Fruit fly (Drosophila melanogaster) whole organism, embryonic: ENCODE measurements around the gene Nsun2.
A peak's percentile ranks its signal among the peaks of the same experiment; 100 is the strongest.

Experiments used
- Awh ChIP-seq: fragments of 200-800 bp; sonication (Bioruptor generic); IDR thresholded peaks from 2 replicates; pipeline ENCODE4, ENCODE4 v1.3.6; 2022; ENCODE audit warnings: missing biosample characterization, missing genetic modification characterization
- C15 ChIP-seq: fragments of 200-800 bp; sonication (Bioruptor generic); IDR thresholded peaks from 3 replicates; pipeline ENCODE4 v1.3.6; 2022; ENCODE audit warnings: missing biosample characterization, missing genetic modification characterization
- CG10209 ChIP-seq: fragments of 200-800 bp; sonication (Bioruptor generic); optimal IDR thresholded peaks from 3 replicates; lab custom pipeline; 2017; ENCODE audit warnings: missing biosample characterization, mild to moderate bottlenecking, missing genetic modification characterization, missing genetic modification reagents
- CG10274 ChIP-seq: fragments of 200-800 bp; sonication (Bioruptor generic); optimal IDR thresholded peaks from 3 replicates; lab custom pipeline; 2017; ENCODE audit warnings: missing biosample characterization, mild to moderate bottlenecking, missing genetic modification characterization
- CG10321 ChIP-seq: fragments of 200-800 bp; sonication (Bioruptor generic); IDR thresholded peaks from 2 replicates; pipeline ENCODE4 v1.3.6; 2022; ENCODE audit warnings: missing biosample characterization, missing genetic modification characterization
- CG11085 ChIP-seq: fragments of 200-800 bp; sonication (Bioruptor generic); IDR thresholded peaks from 2 replicates; pipeline ENCODE4 v1.3.6; 2022; ENCODE audit warnings: missing biosample characterization, missing genetic modification characterization
- CG12769 ChIP-seq: fragments of 200-800 bp; sonication (Bioruptor generic); optimal IDR thresholded peaks from 2 replicates; lab custom pipeline; 2019; ENCODE audit warnings: missing biosample characterization, mild to moderate bottlenecking, missing genetic modification characterization, moderate library complexity
- CG15514 ChIP-seq: fragments of 200-800 bp; sonication (Bioruptor generic); optimal IDR thresholded peaks from 3 replicates; lab custom pipeline; 2017; ENCODE audit warnings: missing biosample characterization, missing genetic modification characterization, mild to moderate bottlenecking, moderate library complexity, missing genetic modification reagents
- CG15696 ChIP-seq: fragments of 200-800 bp; sonication (Bioruptor generic); optimal IDR thresholded peaks from 2 replicates; lab custom pipeline; 2019; ENCODE audit warnings: missing biosample characterization, mild to moderate bottlenecking, missing genetic modification characterization, moderate library complexity
- CG17186 ChIP-seq: fragments of 200-800 bp; sonication (Bioruptor generic); optimal IDR thresholded peaks from 3 replicates; lab custom pipeline; 2017; ENCODE audit warnings: missing biosample characterization, missing genetic modification reagents, missing genetic modification characterization
- CG2875 ChIP-seq: fragments of 200-800 bp; sonication (Bioruptor generic); optimal IDR thresholded peaks from 2 replicates; lab custom pipeline; 2017; ENCODE audit warnings: missing biosample characterization, mild to moderate bottlenecking, missing genetic modification characterization, missing genetic modification reagents
- CG30020 ChIP-seq: fragments of 200-800 bp; optimal IDR thresholded peaks from 2 replicates; lab custom pipeline; 2019; ENCODE audit warnings: missing biosample characterization, mild to moderate bottlenecking, missing genetic modification characterization, moderate library complexity
- CG34376 ChIP-seq: fragments of 200-800 bp; sonication (Bioruptor generic); optimal IDR thresholded peaks from 2 replicates; lab custom pipeline; 2018; ENCODE audit warnings: missing biosample characterization, mild to moderate bottlenecking, missing genetic modification characterization
- CG3838 ChIP-seq: fragments of 200-800 bp; sonication (Bioruptor generic); optimal IDR thresholded peaks from 3 replicates; lab custom pipeline; 2016; ENCODE audit warnings: missing biosample characterization, missing genetic modification characterization
- CG6683 ChIP-seq: fragments of 200-800 bp; sonication (Bioruptor generic); optimal IDR thresholded peaks from 2 replicates; lab custom pipeline; 2017; ENCODE audit warnings: missing biosample characterization, mild to moderate bottlenecking, missing genetic modification characterization, missing genetic modification reagents
- CG9817 ChIP-seq: fragments of 200-800 bp; sonication (Bioruptor generic); optimal IDR thresholded peaks from 2 replicates; lab custom pipeline; 2018; ENCODE audit warnings: missing biosample characterization, mild to moderate bottlenecking, missing genetic modification characterization, moderate library complexity
- CTCF ChIP-seq: fragments of 200-800 bp; sonication (Bioruptor generic); optimal IDR thresholded peaks from 2 replicates; lab custom pipeline; 2017; ENCODE audit warnings: missing biosample characterization, mild to moderate bottlenecking, missing genetic modification characterization, moderate library complexity
- CkIIα-i1 ChIP-seq: fragments of 200-800 bp; sonication (Bioruptor generic); IDR thresholded peaks from 2 replicates; pipeline ENCODE4 v1.3.6; 2022; ENCODE audit warnings: missing biosample characterization, missing genetic modification characterization
- Doc3 ChIP-seq: fragments of 200-800 bp; sonication (Bioruptor generic); IDR thresholded peaks from 3 replicates; pipeline ENCODE4 v1.3.6; 2022; ENCODE audit warnings: missing biosample characterization, missing genetic modification characterization; ENCODE audit not compliant: partially characterized antibody
- Dp ChIP-seq: fragments of 200-800 bp; sonication (Bioruptor generic); optimal IDR thresholded peaks from 2 replicates; lab custom pipeline; 2018; ENCODE audit warnings: missing biosample characterization, mild to moderate bottlenecking, missing genetic modification characterization, moderate library complexity
- Eip74EF ChIP-seq, 2 experiments: fragments of 200-800 bp in 1 of 2; fragments of >200 bp in 1 of 2; sonication (Bioruptor generic) in 1 of 2; optimal IDR thresholded peaks; 2 replicates each; lab custom pipeline; 2017 to 2019; ENCODE audit warnings: missing biosample characterization in 2 of 2, missing genetic modification characterization in 2 of 2, mild to moderate bottlenecking in 1 of 2, moderate library complexity in 1 of 2
- Ets97D ChIP-seq: fragments of 200-800 bp; sonication (Bioruptor generic); optimal IDR thresholded peaks from 3 replicates; lab custom pipeline; 2016; ENCODE audit warnings: missing biosample characterization, missing genetic modification characterization
- GATAe ChIP-seq: fragments of 200-800 bp; sonication (Bioruptor generic); conservative IDR thresholded peaks from 2 replicates; pipeline ENCODE4 v1.3.6; 2022; ENCODE audit warnings: missing biosample characterization, missing genetic modification characterization
- Hr39 ChIP-seq: fragments of >200 bp; optimal IDR thresholded peaks from 2 replicates; lab custom pipeline; 2017
- Lim3 ChIP-seq: fragments of 200-800 bp; sonication (Bioruptor generic); IDR thresholded peaks from 2 replicates; pipeline ENCODE4 v1.3.6; 2022; ENCODE audit warnings: missing biosample characterization, missing genetic modification characterization
- Nf-YA ChIP-seq: fragments of 200-800 bp; sonication (Bioruptor generic); IDR thresholded peaks from 2 replicates; pipeline ENCODE4 v1.3.6; 2022; ENCODE audit warnings: missing biosample characterization, missing genetic modification characterization
- Rfx ChIP-seq: fragments of 200-800 bp; sonication (Bioruptor generic); IDR thresholded peaks from 2 replicates; pipeline ENCODE4 v1.3.6; 2022; ENCODE audit warnings: missing biosample characterization, missing genetic modification characterization
- Rx ChIP-seq: fragments of 200-800 bp; sonication (Bioruptor generic); IDR thresholded peaks from 2 replicates; pipeline ENCODE4 v1.3.6; 2022; ENCODE audit warnings: missing biosample characterization, missing genetic modification characterization
- Vsx1 ChIP-seq: fragments of 200-800 bp; sonication (Bioruptor generic); optimal IDR thresholded peaks from 2 replicates; lab custom pipeline; 2017; ENCODE audit warnings: missing biosample characterization, mild to moderate bottlenecking, missing genetic modification characterization, missing genetic modification reagents
- ato ChIP-seq: fragments of 200-800 bp; sonication (Bioruptor generic); IDR thresholded peaks from 2 replicates; pipeline ENCODE4 v1.3.6; 2022; ENCODE audit warnings: missing biosample characterization, missing genetic modification characterization; ENCODE audit not compliant: partially characterized antibody
- cato ChIP-seq: fragments of 200-800 bp; sonication (Bioruptor generic); optimal IDR thresholded peaks from 2 replicates; lab custom pipeline; 2016; ENCODE audit warnings: missing biosample characterization, missing genetic modification characterization, borderline replicate concordance
- da ChIP-seq: fragments of 200-800 bp; sonication (Bioruptor generic); optimal IDR thresholded peaks from 2 replicates; lab custom pipeline; 2016; ENCODE audit warnings: missing biosample characterization, missing genetic modification characterization
- dan ChIP-seq: fragments of 200-800 bp; sonication (Bioruptor generic); IDR thresholded peaks from 2 replicates; pipeline ENCODE4 v1.3.6; 2022; ENCODE audit warnings: missing biosample characterization, missing genetic modification characterization
- dimm ChIP-seq: fragments of 200-800 bp; sonication (Bioruptor generic); IDR thresholded peaks from 2 replicates; pipeline ENCODE4 v1.3.6; 2022; ENCODE audit warnings: missing biosample characterization, missing genetic modification characterization
- dm ChIP-seq: fragments of 200-800 bp; sonication (Bioruptor generic); optimal IDR thresholded peaks from 3 replicates; lab custom pipeline; 2016; ENCODE audit warnings: missing biosample characterization, missing genetic modification characterization
- grau ChIP-seq: fragments of 200-800 bp; optimal IDR thresholded peaks from 3 replicates; lab custom pipeline; 2019; ENCODE audit warnings: missing biosample characterization, mild to moderate bottlenecking, missing genetic modification characterization, moderate library complexity
- grn ChIP-seq: fragments of 200-800 bp; sonication (Bioruptor generic); optimal IDR thresholded peaks from 3 replicates; lab custom pipeline; 2017; ENCODE audit warnings: missing biosample characterization, missing genetic modification characterization
- hkb ChIP-seq, 2 experiments: fragments of 200-800 bp in 1 of 2; fragments of >200 bp in 1 of 2; sonication (Bioruptor generic) in 1 of 2; IDR thresholded peaks in 1 of 2; optimal IDR thresholded peaks in 1 of 2; 2 replicates each; pipeline versions ENCODE4 v1.3.6 to Lab custom; 2017 to 2022; ENCODE audit warnings: missing biosample characterization in 1 of 2, missing genetic modification characterization in 1 of 2
- lbe ChIP-seq: fragments of 200-800 bp; sonication (Bioruptor generic); optimal IDR thresholded peaks from 2 replicates; lab custom pipeline; 2016; ENCODE audit warnings: missing biosample characterization, mild to moderate bottlenecking, missing genetic modification characterization
- nau ChIP-seq: fragments of 200-800 bp; sonication (Bioruptor generic); optimal IDR thresholded peaks from 3 replicates; lab custom pipeline; 2017; ENCODE audit warnings: missing biosample characterization, mild to moderate bottlenecking, missing genetic modification characterization, missing genetic modification reagents
- nerfin-1 ChIP-seq: fragments of 200-800 bp; sonication (Bioruptor generic); optimal IDR thresholded peaks from 3 replicates; lab custom pipeline; 2019; ENCODE audit warnings: missing biosample characterization, mild to moderate bottlenecking, missing genetic modification characterization, moderate library complexity
- nom ChIP-seq: fragments of 200-800 bp; sonication (Bioruptor generic); optimal IDR thresholded peaks from 2 replicates; lab custom pipeline; 2017; ENCODE audit warnings: missing biosample characterization, missing genetic modification characterization, mild to moderate bottlenecking, moderate library complexity, missing genetic modification reagents
- pum ChIP-seq: fragments of 200-800 bp; sonication (Bioruptor generic); optimal IDR thresholded peaks from 2 replicates; lab custom pipeline; 2016; ENCODE audit warnings: missing biosample characterization, missing genetic modification characterization
- sd ChIP-seq: fragments of 200-800 bp; sonication (Bioruptor generic); optimal IDR thresholded peaks from 3 replicates; lab custom pipeline; 2018; ENCODE audit warnings: missing biosample characterization, mild to moderate bottlenecking, missing genetic modification characterization, moderate library complexity
- sens-2 ChIP-seq: fragments of 200-800 bp; sonication (Bioruptor generic); IDR thresholded peaks from 2 replicates; pipeline ENCODE4 v1.3.6; 2022; ENCODE audit warnings: missing biosample characterization, missing genetic modification characterization
- seq ChIP-seq: fragments of 200-800 bp; sonication (Bioruptor generic); IDR thresholded peaks from 2 replicates; pipeline ENCODE4 v1.3.6; 2022; ENCODE audit warnings: missing biosample characterization, missing genetic modification characterization
- tio ChIP-seq: fragments of 200-800 bp; sonication (Bioruptor generic); optimal IDR thresholded peaks from 2 replicates; lab custom pipeline; 2017; ENCODE audit warnings: missing biosample characterization, missing genetic modification characterization, inconsistent platforms
- tll ChIP-seq, 2 experiments: fragments of 200-800 bp in 1 of 2; fragments of >200 bp in 1 of 2; sonication (Bioruptor generic) in 1 of 2; optimal IDR thresholded peaks; 2 replicates each; lab custom pipeline; 2017 to 2019; ENCODE audit warnings: missing biosample characterization in 2 of 2, missing genetic modification characterization in 2 of 2, mild to moderate bottlenecking in 1 of 2, moderate library complexity in 1 of 2
- tup ChIP-seq: fragments of 200-800 bp; sonication (Bioruptor generic); optimal IDR thresholded peaks from 2 replicates; lab custom pipeline; 2016; ENCODE audit warnings: missing biosample characterization, mild to moderate bottlenecking, missing genetic modification characterization, moderate library complexity
- unpg ChIP-seq: fragments of 200-800 bp; sonication (Bioruptor generic); optimal IDR thresholded peaks from 3 replicates; lab custom pipeline; 2018; ENCODE audit warnings: missing biosample characterization, mild to moderate bottlenecking, missing genetic modification characterization, moderate library complexity
- z ChIP-seq: fragments of 200-800 bp; sonication (Bioruptor generic); IDR thresholded peaks from 3 replicates; pipeline ENCODE4 v1.3.6; 2022; ENCODE audit warnings: missing biosample characterization, missing genetic modification characterization

Nsun2 gene

DNA sequence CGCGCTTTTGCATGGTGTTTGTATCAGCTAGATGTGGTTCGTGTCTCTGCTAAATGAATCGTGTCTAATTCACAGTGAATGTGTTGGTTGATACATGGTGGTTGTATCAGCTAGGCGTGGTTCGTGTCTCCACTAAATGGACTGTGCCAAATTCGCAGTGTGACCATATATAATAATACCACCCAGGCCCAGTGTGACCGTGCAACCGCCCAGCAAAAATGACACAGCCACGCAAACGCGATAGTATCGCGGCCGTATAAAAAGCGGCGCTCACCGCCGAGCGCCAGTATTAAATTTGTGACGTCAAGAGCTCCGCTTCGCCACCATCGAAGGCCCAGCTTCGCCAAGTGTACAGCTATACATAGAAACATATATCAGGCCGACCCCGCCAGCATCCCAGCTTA, 7.7 kb downstream of the Nsun2 start, which contains the start of gene cib (continued):
- TF ChIP-seq hkb (optimal IDR thresholded peaks at IDR 0.05; lab: Kevin White, UChicago) (peak; percentile 68), hkb (GFP tag; IDR thresholded peaks at IDR 0.05; lab: Robert Waterston, UW) (no peak; the same call in 1 of the 2 replicates), dm (GFP tag; lab: Kevin White, UChicago) (no peak), CG6683 (GFP tag; lab: Kevin White, UChicago) (no peak), pum (no peak), nau (GFP tag; lab: Kevin White, UChicago) (no peak), CG3838 (GFP tag; lab: Kevin White, UChicago) (no peak), Awh (GFP tag; lab: Robert Waterston, UW) (no peak), Hr39 (no peak), Doc3 (GFP tag; lab: Robert Waterston, UW) (peak; percentile 65; the same call in 2 of the 3 replicates), Eip74EF (GFP tag; optimal IDR thresholded peaks at IDR 0.05; lab: Kevin White, UChicago) (peak in 1 of 2 experiments; percentile 30), Vsx1 (GFP tag; lab: Kevin White, UChicago) (no peak), Rfx (GFP tag; lab: Robert Waterston, UW) (peak; percentile 65), CG9817 (tag; lab: Kevin White, UChicago) (no peak), seq (GFP tag; lab: Robert Waterston, UW) (no peak), CG34376 (peak; percentile 60), cato (no peak), CG11085 (GFP tag; lab: Robert Waterston, UW) (no peak), CG30020 (no peak), z (no peak), lbe (GFP tag; lab: Kevin White, UChicago) (peak; percentile 42), CG15514 (GFP tag; lab: Kevin White, UChicago) (peak; percentile 89), Lim3 (no peak), unpg (GFP tag; lab: Kevin White, UChicago) (peak; percentile 22), CkIIα-i1 (GFP tag; lab: Robert Waterston, UW) (no peak), CG15696 (tag; lab: Kevin White, UChicago) (no peak), ato (GFP tag; lab: Robert Waterston, UW) (peak; percentile 81; the same call in 1 of the 2 replicates), CTCF (GFP tag; lab: Kevin White, UChicago) (peak; percentile 81), nom (peak; percentile 49), CG10209 (GFP tag; lab: Kevin White, UChicago) (peak; percentile 17), grn (GFP tag; lab: Kevin White, UChicago) (no peak), CG12769 (tag; lab: Kevin White, UChicago) (no peak), CG10321 (GFP tag; lab: Robert Waterston, UW) (no peak), da (no peak), Rx (GFP tag; lab: Robert Waterston, UW) (no peak), Ets97D (GFP tag; lab: Kevin White, UChicago) (peak; percentile 83), tup (GFP tag; lab: Kevin White, UChicago) (no peak), grau (tag; lab: Kevin White, UChicago) (peak; percentile 49), tll (GFP tag; optimal IDR thresholded peaks at IDR 0.05; lab: Kevin White, UChicago) (no peak), Dp (GFP tag; lab: Kevin White, UChicago) (peak; percentile 96), sens-2 (no peak), sd (tag; lab: Kevin White, UChicago) (peak; percentile 15), dimm (GFP tag; lab: Robert Waterston, UW) (no peak), Nf-YA (GFP tag; lab: Robert Waterston, UW) (no peak), nerfin-1 (tag; lab: Kevin White, UChicago) (no peak), GATAe (GFP tag; lab: Robert Waterston, UW) (no peak), C15 (GFP tag; lab: Robert Waterston, UW) (no peak), CG17186 (GFP tag; lab: Kevin White, UChicago) (peak; percentile 79), CG10274 (GFP tag; lab: Kevin White, UChicago) (no peak), CG2875 (GFP tag; lab: Kevin White, UChicago) (peak; percentile 22), dan (GFP tag; lab: Robert Waterston, UW) (no peak), tio (no peak)
